Worm (Caenorhabditis elegans) whole organism, early embryonic: ENCODE measurements around the gene Y39A1A.31.

Experiments
- flt-1 ChIP-seq: fragments of 200-800 bp; sonication (Bioruptor generic); IDR thresholded peaks from 2 replicates; pipeline ENCODE4 v1.3.6; 2022; ENCODE audit warnings: missing genetic modification characterization, missing compliant biosample characterization
- hmbx-1 ChIP-seq: sonication (generic microtip); optimal IDR thresholded peaks from 2 replicates; lab custom pipeline; 2016; ENCODE audit warnings: mild to moderate bottlenecking, missing genetic modification characterization, missing compliant biosample characterization

ce11 chrIII:10717479-10717878 lies 28.5 kb upstream of the Y39A1A.31 start:
- TF ChIP-seq flt-1 (GFP tag; lab: Robert Waterston, UW) = no peak
- no peak for TF ChIP-seq hmbx-1 (tag; lab: Kevin White, UChicago)
